Fruit fly (Drosophila melanogaster) whole organism, embryonic: ENCODE data around the gene osp.
A peak's percentile ranks its signal among the peaks of the same experiment; 100 is the strongest.

Experiments used
- Bdp1 ChIP-seq: fragments of 200-800 bp; sonication (Bioruptor generic); optimal IDR thresholded peaks from 3 replicates; lab custom pipeline; 2016; ENCODE audit warnings: missing biosample characterization, missing genetic modification characterization
- Blimp-1 ChIP-seq: fragments of 200-800 bp; sonication (Bioruptor generic); optimal IDR thresholded peaks from 3 replicates; lab custom pipeline; 2018; ENCODE audit warnings: missing biosample characterization, missing genetic modification characterization, mild to moderate bottlenecking, moderate library complexity, missing genetic modification reagents
- CG10274 ChIP-seq: fragments of 200-800 bp; sonication (Bioruptor generic); optimal IDR thresholded peaks from 3 replicates; lab custom pipeline; 2017; ENCODE audit warnings: missing biosample characterization, mild to moderate bottlenecking, missing genetic modification characterization
- CG10462 ChIP-seq: fragments of 200-800 bp; sonication (Bioruptor generic); optimal IDR thresholded peaks from 2 replicates; lab custom pipeline; 2016; ENCODE audit warnings: missing biosample characterization, missing genetic modification characterization
- CG11695 ChIP-seq: fragments of 200-800 bp; sonication (Bioruptor generic); IDR thresholded peaks from 3 replicates; pipeline ENCODE4 v1.3.6; 2022; ENCODE audit warnings: missing biosample characterization, missing genetic modification characterization
- CG12104 ChIP-seq: fragments of 200-800 bp; sonication (Bioruptor generic); optimal IDR thresholded peaks from 3 replicates; lab custom pipeline; 2016; ENCODE audit warnings: missing biosample characterization, missing genetic modification characterization
- CG12155 ChIP-seq: fragments of 200-800 bp; sonication (Bioruptor generic); optimal IDR thresholded peaks from 3 replicates; lab custom pipeline; 2016; ENCODE audit warnings: missing biosample characterization, missing genetic modification characterization
- CG12391 ChIP-seq: fragments of 200-800 bp; sonication (Bioruptor generic); optimal IDR thresholded peaks from 3 replicates; lab custom pipeline; 2018; ENCODE audit warnings: missing biosample characterization, mild to moderate bottlenecking, missing genetic modification characterization, moderate library complexity
- CG13624 ChIP-seq: fragments of 200-800 bp; sonication (Bioruptor generic); optimal IDR thresholded peaks from 2 replicates; lab custom pipeline; 2016; ENCODE audit warnings: missing biosample characterization, missing genetic modification characterization
- CG15269 ChIP-seq: fragments of 200-800 bp; sonication (Bioruptor generic); optimal IDR thresholded peaks from 2 replicates; lab custom pipeline; 2018; ENCODE audit warnings: missing biosample characterization, mild to moderate bottlenecking, missing genetic modification characterization, moderate library complexity
- CG16779 ChIP-seq: fragments of 200-800 bp; sonication (Bioruptor generic); IDR thresholded peaks from 2 replicates; pipeline ENCODE4 v1.3.6; 2022; ENCODE audit warnings: missing biosample characterization, missing genetic modification characterization
- CG30403 ChIP-seq: fragments of 200-800 bp; sonication (Bioruptor generic); optimal IDR thresholded peaks from 3 replicates; lab custom pipeline; 2016; ENCODE audit warnings: missing biosample characterization, missing genetic modification characterization
- CG31365 ChIP-seq: fragments of 200-800 bp; sonication (Bioruptor generic); optimal IDR thresholded peaks from 2 replicates; lab custom pipeline; 2018; ENCODE audit warnings: missing biosample characterization, mild to moderate bottlenecking, missing genetic modification characterization
- CG32772 ChIP-seq: fragments of 200-800 bp; sonication (Bioruptor generic); IDR thresholded peaks from 2 replicates; pipeline ENCODE4 v1.3.6; 2022; ENCODE audit warnings: missing biosample characterization, missing genetic modification characterization
- CG4328 ChIP-seq: fragments of 200-800 bp; sonication (Bioruptor generic); optimal IDR thresholded peaks from 3 replicates; lab custom pipeline; 2017; ENCODE audit warnings: missing biosample characterization, missing genetic modification reagents, missing genetic modification characterization
- CG6683 ChIP-seq: fragments of 200-800 bp; sonication (Bioruptor generic); optimal IDR thresholded peaks from 2 replicates; lab custom pipeline; 2017; ENCODE audit warnings: missing biosample characterization, mild to moderate bottlenecking, missing genetic modification characterization, missing genetic modification reagents
- CG6791 ChIP-seq: fragments of 200-800 bp; sonication (Bioruptor generic); IDR thresholded peaks from 3 replicates; pipeline ENCODE4 v1.3.6; 2022; ENCODE audit warnings: missing biosample characterization, missing genetic modification characterization; ENCODE audit not compliant: partially characterized antibody
- CG7271 ChIP-seq: fragments of 200-800 bp; sonication (Bioruptor generic); optimal IDR thresholded peaks from 2 replicates; lab custom pipeline; 2018; ENCODE audit warnings: missing biosample characterization, mild to moderate bottlenecking, missing genetic modification characterization, moderate library complexity
- CG7928 ChIP-seq: fragments of 200-800 bp; sonication (Bioruptor generic); optimal IDR thresholded peaks from 2 replicates; lab custom pipeline; 2017; ENCODE audit warnings: missing biosample characterization, mild to moderate bottlenecking, missing genetic modification characterization
- CG7987 ChIP-seq: fragments of 200-800 bp; sonication (Bioruptor generic); optimal IDR thresholded peaks from 2 replicates; lab custom pipeline; 2018; ENCODE audit warnings: missing biosample characterization, mild to moderate bottlenecking, missing genetic modification characterization, moderate library complexity
- CG9215 ChIP-seq: fragments of 200-800 bp; sonication (Bioruptor generic); IDR thresholded peaks from 2 replicates; pipeline ENCODE4 v1.3.6; 2022; ENCODE audit warnings: missing biosample characterization, missing genetic modification characterization
- CG9609 ChIP-seq: fragments of 200-800 bp; sonication (Bioruptor generic); optimal IDR thresholded peaks from 3 replicates; lab custom pipeline; 2016; ENCODE audit warnings: missing biosample characterization, missing genetic modification characterization
- Dad ChIP-seq: fragments of 200-800 bp; sonication (Bioruptor generic); optimal IDR thresholded peaks from 3 replicates; lab custom pipeline; 2016; ENCODE audit warnings: missing biosample characterization, missing genetic modification characterization
- Dip2 ChIP-seq: fragments of 200-800 bp; sonication (Bioruptor generic); IDR thresholded peaks from 2 replicates; pipeline ENCODE4 v1.3.6; 2022; ENCODE audit warnings: missing biosample characterization, missing genetic modification characterization
- Dp ChIP-seq: fragments of 200-800 bp; sonication (Bioruptor generic); optimal IDR thresholded peaks from 2 replicates; lab custom pipeline; 2018; ENCODE audit warnings: missing biosample characterization, mild to moderate bottlenecking, missing genetic modification characterization, moderate library complexity
- E2f2 ChIP-seq: fragments of 200-800 bp; sonication (Bioruptor generic); IDR thresholded peaks from 2 replicates; pipeline ENCODE4 v1.3.6; 2022; ENCODE audit warnings: missing biosample characterization, missing genetic modification characterization
- GATAe ChIP-seq: fragments of 200-800 bp; sonication (Bioruptor generic); conservative IDR thresholded peaks from 2 replicates; pipeline ENCODE4 v1.3.6; 2022; ENCODE audit warnings: missing biosample characterization, missing genetic modification characterization
- HLH54F ChIP-seq: fragments of 200-800 bp; sonication (Bioruptor generic); optimal IDR thresholded peaks from 3 replicates; lab custom pipeline; 2016; ENCODE audit warnings: missing biosample characterization, missing genetic modification characterization
- Hmx ChIP-seq: fragments of 200-800 bp; sonication (Bioruptor generic); optimal IDR thresholded peaks from 2 replicates; lab custom pipeline; 2016; ENCODE audit warnings: missing biosample characterization, missing genetic modification characterization
- Mrtf ChIP-seq: fragments of 200-800 bp; sonication (Bioruptor generic); IDR thresholded peaks from 3 replicates; pipeline ENCODE4 v1.3.6; 2022; ENCODE audit warnings: missing biosample characterization, missing genetic modification characterization
- NC2β ChIP-seq: fragments of 200-800 bp; sonication (Bioruptor generic); optimal IDR thresholded peaks from 2 replicates; lab custom pipeline; 2016; ENCODE audit warnings: missing biosample characterization, missing genetic modification characterization
- Oli ChIP-seq: fragments of 200-800 bp; sonication (Bioruptor generic); optimal IDR thresholded peaks from 2 replicates; lab custom pipeline; 2018; ENCODE audit warnings: missing biosample characterization, mild to moderate bottlenecking, missing genetic modification characterization, moderate library complexity
- Ptx1 ChIP-seq: fragments of 200-800 bp; sonication (Bioruptor generic); IDR thresholded peaks from 2 replicates; pipeline ENCODE4 v1.3.6; 2022; ENCODE audit warnings: missing biosample characterization, missing genetic modification characterization
- Six4 ChIP-seq: fragments of 200-800 bp; sonication (Bioruptor generic); optimal IDR thresholded peaks from 2 replicates; lab custom pipeline; 2016; ENCODE audit warnings: missing biosample characterization, missing genetic modification characterization
- Tbp ChIP-seq: fragments of >200 bp; optimal IDR thresholded peaks from 2 replicates; lab custom pipeline; 2018; ENCODE audit warnings: missing biosample characterization, missing genetic modification characterization
- bowl ChIP-seq: fragments of 200-800 bp; sonication (Bioruptor generic); IDR thresholded peaks from 2 replicates; pipeline ENCODE4 v1.3.6; 2022; ENCODE audit warnings: missing biosample characterization, missing genetic modification characterization
- btn ChIP-seq: fragments of 200-800 bp; sonication (Bioruptor generic); optimal IDR thresholded peaks from 2 replicates; lab custom pipeline; 2016; ENCODE audit warnings: missing biosample characterization, missing genetic modification characterization
- caup ChIP-seq: fragments of 200-800 bp; sonication (Bioruptor generic); optimal IDR thresholded peaks from 3 replicates; lab custom pipeline; 2017; ENCODE audit warnings: missing biosample characterization, mild to moderate bottlenecking, missing genetic modification characterization, moderate library complexity; ENCODE audit not compliant: severe bottlenecking
- ci ChIP-seq: fragments of 200-800 bp; sonication (Bioruptor generic); IDR thresholded peaks from 3 replicates; pipeline ENCODE4 v1.3.6; 2022; ENCODE audit warnings: missing biosample characterization, missing genetic modification characterization
- croc ChIP-seq: fragments of 200-800 bp; sonication (Bioruptor generic); conservative IDR thresholded peaks from 3 replicates; pipeline ENCODE4 v1.3.6; 2022; ENCODE audit warnings: missing biosample characterization, missing genetic modification characterization
- dimm ChIP-seq: fragments of 200-800 bp; sonication (Bioruptor generic); IDR thresholded peaks from 2 replicates; pipeline ENCODE4 v1.3.6; 2022; ENCODE audit warnings: missing biosample characterization, missing genetic modification characterization
- dysf ChIP-seq: fragments of 200-800 bp; sonication (Bioruptor generic); IDR thresholded peaks from 3 replicates; pipeline ENCODE4 v1.3.6; 2022; ENCODE audit warnings: missing biosample characterization, missing genetic modification characterization
- ems ChIP-seq: fragments of 200-800 bp; sonication (Bioruptor generic); optimal IDR thresholded peaks from 3 replicates; lab custom pipeline; 2016; ENCODE audit warnings: missing biosample characterization, missing genetic modification characterization
- eyg ChIP-seq: fragments of 200-800 bp; sonication (Bioruptor generic); optimal IDR thresholded peaks from 3 replicates; lab custom pipeline; 2016; ENCODE audit warnings: missing biosample characterization, missing genetic modification characterization
- jumu ChIP-seq: fragments of 200-800 bp; sonication (Bioruptor generic); optimal IDR thresholded peaks from 3 replicates; lab custom pipeline; 2016; ENCODE audit warnings: missing biosample characterization, missing genetic modification characterization
- ken ChIP-seq: fragments of 200-800 bp; sonication (Bioruptor generic); IDR thresholded peaks from 3 replicates; pipeline ENCODE4 v1.3.6; 2022; ENCODE audit warnings: missing biosample characterization, missing genetic modification characterization
- luna ChIP-seq: fragments of 200-800 bp; sonication (Bioruptor generic); optimal IDR thresholded peaks from 2 replicates; lab custom pipeline; 2016; ENCODE audit warnings: missing biosample characterization, missing genetic modification characterization
- maf-S ChIP-seq: fragments of 200-800 bp; sonication (Bioruptor generic); optimal IDR thresholded peaks from 2 replicates; lab custom pipeline; 2016; ENCODE audit warnings: missing biosample characterization, missing genetic modification characterization
- slou ChIP-seq: fragments of 200-800 bp; sonication (Bioruptor generic); optimal IDR thresholded peaks from 3 replicates; lab custom pipeline; 2016; ENCODE audit warnings: missing biosample characterization, missing genetic modification characterization
- stwl ChIP-seq: fragments of 200-800 bp; sonication (Bioruptor generic); optimal IDR thresholded peaks from 3 replicates; lab custom pipeline; 2018; ENCODE audit warnings: missing biosample characterization, mild to moderate bottlenecking, missing genetic modification characterization, moderate library complexity
- vvl ChIP-seq: fragments of 200-800 bp; sonication (Bioruptor generic); IDR thresholded peaks from 2 replicates; pipeline ENCODE4 v1.3.6; 2022; ENCODE audit warnings: missing biosample characterization, missing genetic modification characterization

osp gene

dm6 chr2L:14552141-14552748, 136.9 kb downstream of the osp start (continued):
- TF ChIP-seq CG7928 (GFP tag; lab: Kevin White, UChicago): no peak
- peak; percentile 54; the same call in 1 of the 3 replicates for TF ChIP-seq ken
- TF ChIP-seq CG12155 (GFP tag; lab: Kevin White, UChicago): peak; percentile 29
- 0 out of 2 replicates have a peak, but pooled peaks have one; percentile 28 for TF ChIP-seq dimm (GFP tag; lab: Robert Waterston, UW)
- TF ChIP-seq CG16779: no peak
- peak; percentile 58 for TF ChIP-seq Blimp-1 (GFP tag; lab: Kevin White, UChicago)
- peak; percentile 11 for TF ChIP-seq caup (GFP tag; lab: Kevin White, UChicago)
- TF ChIP-seq ems (GFP tag; lab: Kevin White, UChicago): peak; percentile 42
- no peak for TF ChIP-seq CG10274 (GFP tag; lab: Kevin White, UChicago)
- TF ChIP-seq Six4 (GFP tag; lab: Kevin White, UChicago): peak; percentile 56
- no peak for TF ChIP-seq CG6791 (GFP tag; lab: Robert Waterston, UW)
- TF ChIP-seq HLH54F (GFP tag; lab: Kevin White, UChicago): peak; percentile 35
- no peak for TF ChIP-seq CG32772 (GFP tag; lab: Robert Waterston, UW)
- TF ChIP-seq CG11695 (GFP tag; lab: Robert Waterston, UW): peak; percentile 59
- no peak for TF ChIP-seq GATAe
- peak; percentile 35 for TF ChIP-seq maf-S (GFP tag; lab: Kevin White, UChicago)
- no peak; the same call in 2 of the 3 replicates for TF ChIP-seq dysf
- peak; percentile 50 for TF ChIP-seq CG13624 (GFP tag; lab: Kevin White, UChicago)
- peak; percentile 43; the same call in 1 of the 3 replicates for TF ChIP-seq Mrtf (GFP tag; lab: Robert Waterston, UW)
- TF ChIP-seq CG12104 (GFP tag; lab: Kevin White, UChicago): no peak
- TF ChIP-seq Dad: peak; percentile 61
- no peak for TF ChIP-seq Dp (GFP tag; lab: Kevin White, UChicago)
- peak; percentile 69 for TF ChIP-seq CG7271 (tag; lab: Kevin White, UChicago)
- peak; percentile 14 for TF ChIP-seq CG7987
- TF ChIP-seq luna (GFP tag; lab: Kevin White, UChicago): no peak
- TF ChIP-seq vvl (GFP tag; lab: Robert Waterston, UW): peak; percentile 70
- TF ChIP-seq jumu (GFP tag; lab: Kevin White, UChicago): peak; percentile 37
- TF ChIP-seq NC2β (GFP tag; lab: Kevin White, UChicago): peak; percentile 67
- TF ChIP-seq CG6683 (GFP tag; lab: Kevin White, UChicago): no peak
- peak; percentile 30 for TF ChIP-seq eyg (GFP tag; lab: Kevin White, UChicago)
- TF ChIP-seq stwl (tag; lab: Kevin White, UChicago): peak; percentile 30
- no peak for TF ChIP-seq bowl (GFP tag; lab: Robert Waterston, UW)
- TF ChIP-seq Bdp1 (GFP tag; lab: Kevin White, UChicago): no peak
- no peak for TF ChIP-seq Dip2 (GFP tag; lab: Robert Waterston, UW)
- TF ChIP-seq CG10462 (GFP tag; lab: Kevin White, UChicago): peak; percentile 23
- TF ChIP-seq CG15269 (tag; lab: Kevin White, UChicago): peak; percentile 61
- TF ChIP-seq CG4328 (GFP tag; lab: Kevin White, UChicago): no peak
- TF ChIP-seq CG30403: peak; percentile 75
- 0 out of 2 replicates have a peak, but pooled peaks have one; percentile 15 for TF ChIP-seq E2f2
- TF ChIP-seq Ptx1 (GFP tag; lab: Robert Waterston, UW): peak; percentile 63
- no peak for TF ChIP-seq ci (GFP tag; lab: Robert Waterston, UW)
- TF ChIP-seq slou (GFP tag; lab: Kevin White, UChicago): no peak
- TF ChIP-seq CG9609 (GFP tag; lab: Kevin White, UChicago): peak; percentile 63
- TF ChIP-seq Oli (tag; lab: Kevin White, UChicago): peak; percentile 67
- TF ChIP-seq Hmx (GFP tag; lab: Kevin White, UChicago): no peak
- no peak for TF ChIP-seq CG31365 (tag; lab: Kevin White, UChicago)
- TF ChIP-seq CG9215 (GFP tag; lab: Robert Waterston, UW): no peak
- peak; percentile 50 for TF ChIP-seq btn (GFP tag; lab: Kevin White, UChicago)
- TF ChIP-seq croc (GFP tag; lab: Robert Waterston, UW): peak; percentile 50
- peak; percentile 75 for TF ChIP-seq CG12391 (tag; lab: Kevin White, UChicago)
- TF ChIP-seq Tbp (GFP tag; lab: Kevin White, UChicago): no peak
